Worm (Caenorhabditis elegans) whole organism, young adult: Measurements from ENCODE around the gene tbc-11.
"Not testable (repeated sequence)": the region's sequence is repeated elsewhere in the genome, so short reads cannot be mapped to it uniquely, and the experiment has no call there.

Experiments used
- F10E7.11 ChIP-seq: sonication (generic microtip); optimal IDR thresholded peaks from 2 replicates; lab custom pipeline; 2017; ENCODE audit warnings: mild to moderate bottlenecking, missing genetic modification characterization, moderate library complexity, missing compliant biosample characterization
- F23B12.7 ChIP-seq: sonication (generic microtip); optimal IDR thresholded peaks from 2 replicates; lab custom pipeline; 2017; ENCODE audit warnings: missing genetic modification characterization, mild to moderate bottlenecking, missing compliant biosample characterization, antibody characterized with exemption, moderate library complexity; ENCODE audit not compliant: insufficient read depth
- F33H1.4 ChIP-seq: fragments of 200-800 bp; sonication (Bioruptor generic); IDR thresholded peaks from 2 replicates; pipeline ENCODE4 v1.3.6; 2022; ENCODE audit warnings: missing genetic modification reagents, missing genetic modification characterization, missing compliant biosample characterization
- F37B4.10 ChIP-seq: fragments of 200-800 bp; sonication (Bioruptor generic); IDR thresholded peaks from 2 replicates; pipeline ENCODE4 v1.3.6; 2022; ENCODE audit warnings: missing genetic modification characterization, missing compliant biosample characterization
- K12H6.12 ChIP-seq: fragments of 200-800 bp; sonication (Bioruptor generic); optimal IDR thresholded peaks from 2 replicates; lab custom pipeline; 2018; ENCODE audit warnings: mild to moderate bottlenecking, missing genetic modification characterization, missing compliant biosample characterization
- Y53F4B.3 ChIP-seq: fragments of 200-800 bp; sonication (Bioruptor generic); IDR thresholded peaks from 2 replicates; pipeline ENCODE4 v1.3.6; 2022; ENCODE audit warnings: missing genetic modification reagents, missing genetic modification characterization, missing compliant biosample characterization
- Y53G8AR.9 ChIP-seq: fragments of 200-800 bp; sonication (Bioruptor generic); conservative IDR thresholded peaks from 2 replicates; pipeline ENCODE4 v1.3.6; 2022; ENCODE audit warnings: missing genetic modification reagents, missing genetic modification characterization, missing compliant biosample characterization
- akir-1 ChIP-seq: fragments of 200-800 bp; sonication (Bioruptor generic); optimal IDR thresholded peaks from 2 replicates; lab custom pipeline; 2018; ENCODE audit warnings: mild to moderate bottlenecking, missing genetic modification characterization, moderate library complexity, missing compliant biosample characterization
- atf-7 ChIP-seq: sonication (generic microtip); optimal IDR thresholded peaks from 2 replicates; lab custom pipeline; 2017; ENCODE audit warnings: mild to moderate bottlenecking, missing genetic modification characterization, missing compliant biosample characterization
- athp-1 ChIP-seq: sonication (generic microtip); optimal IDR thresholded peaks from 2 replicates; lab custom pipeline; 2017; ENCODE audit warnings: mild to moderate bottlenecking, missing genetic modification characterization, missing compliant biosample characterization
- bed-1 ChIP-seq: fragments of 200-800 bp; sonication (Bioruptor generic); IDR thresholded peaks from 2 replicates; pipeline ENCODE4 v1.3.6; 2022; ENCODE audit warnings: missing genetic modification reagents, missing genetic modification characterization, missing compliant biosample characterization
- bed-2 ChIP-seq: fragments of 200-800 bp; sonication (Bioruptor generic); IDR thresholded peaks from 2 replicates; pipeline ENCODE4 v1.3.6; 2022; ENCODE audit warnings: missing genetic modification reagents, missing genetic modification characterization, missing compliant biosample characterization
- ceh-40 ChIP-seq: fragments of 200-800 bp; sonication (Bioruptor generic); IDR thresholded peaks from 2 replicates; pipeline ENCODE4 v1.3.6; 2022; ENCODE audit warnings: missing genetic modification characterization, missing compliant biosample characterization
- ceh-58 ChIP-seq: fragments of 200-800 bp; sonication (Bioruptor generic); IDR thresholded peaks from 2 replicates; pipeline ENCODE4 v1.3.6; 2022; ENCODE audit warnings: missing genetic modification characterization, missing compliant biosample characterization
- ceh-91 ChIP-seq: fragments of 200-800 bp; sonication (Bioruptor generic); IDR thresholded peaks from 2 replicates; pipeline ENCODE4 v1.3.6; 2022; ENCODE audit warnings: missing genetic modification reagents, missing genetic modification characterization, missing compliant biosample characterization
- efl-1 ChIP-seq: fragments of 150-350 bp; optimal IDR thresholded peaks from 2 replicates; lab custom pipeline; 2014; ENCODE audit warnings: missing biosample characterization, missing genetic modification reagents, missing genetic modification characterization
- egl-18 ChIP-seq: fragments of 200-800 bp; sonication (Bioruptor generic); IDR thresholded peaks from 2 replicates; pipeline ENCODE4 v1.3.6; 2022; ENCODE audit warnings: missing genetic modification reagents, missing genetic modification characterization, missing compliant biosample characterization
- egrh-3 ChIP-seq: fragments of 200-800 bp; sonication (Bioruptor generic); IDR thresholded peaks from 2 replicates; pipeline ENCODE4 v1.3.6; 2022; ENCODE audit warnings: missing genetic modification reagents, missing genetic modification characterization, missing compliant biosample characterization
- ets-4 ChIP-seq: fragments of 200-800 bp; sonication (Bioruptor generic); optimal IDR thresholded peaks from 2 replicates; lab custom pipeline; 2018; ENCODE audit warnings: mild to moderate bottlenecking, missing genetic modification characterization, missing compliant biosample characterization
- fkh-3 ChIP-seq: sonication (generic microtip); optimal IDR thresholded peaks from 2 replicates; lab custom pipeline; 2016; ENCODE audit warnings: mild to moderate bottlenecking, missing genetic modification characterization, missing compliant biosample characterization
- gei-17 ChIP-seq: fragments of 200-800 bp; sonication (Bioruptor generic); optimal IDR thresholded peaks from 2 replicates; lab custom pipeline; 2018; ENCODE audit warnings: mild to moderate bottlenecking, missing genetic modification characterization, missing compliant biosample characterization
- hlh-26 ChIP-seq: fragments of 200-800 bp; sonication (Bioruptor generic); conservative IDR thresholded peaks from 2 replicates; pipeline ENCODE4 v1.3.6; 2022; ENCODE audit warnings: missing genetic modification reagents, missing genetic modification characterization, missing compliant biosample characterization
- hmg-20 ChIP-seq: fragments of 200-800 bp; sonication (Bioruptor generic); IDR thresholded peaks from 2 replicates; pipeline ENCODE4 v1.3.6; 2022; ENCODE audit warnings: missing genetic modification reagents, missing genetic modification characterization, missing compliant biosample characterization
- hsf-1 ChIP-seq: fragments of 200-800 bp; sonication (Bioruptor generic); IDR thresholded peaks from 2 replicates; pipeline ENCODE4 v1.3.6; 2022; ENCODE audit warnings: missing genetic modification reagents, missing genetic modification characterization, missing compliant biosample characterization
- lag-1 ChIP-seq: fragments of 200-800 bp; sonication (Bioruptor generic); IDR thresholded peaks from 2 replicates; pipeline ENCODE4 v1.3.6; 2022; ENCODE audit warnings: missing genetic modification reagents, missing genetic modification characterization, missing compliant biosample characterization
- lin-35 ChIP-seq, 3 experiments: fragments of 150-350 bp in 2 of 3; sonication (generic microtip) in 1 of 3; optimal IDR thresholded peaks; 2 replicates each; lab custom pipeline; 2014 to 2018; ENCODE audit warnings: missing biosample characterization in 3 of 3, missing genetic modification characterization in 3 of 3, missing genetic modification reagents in 3 of 3
- lin-40 ChIP-seq: sonication (generic microtip); optimal IDR thresholded peaks from 2 replicates; lab custom pipeline; 2016; ENCODE audit warnings: missing genetic modification characterization, mild to moderate bottlenecking, missing compliant biosample characterization, missing genotype, missing genetic modification reagents
- lin-54 ChIP-seq: fragments of 200-800 bp; sonication (Bioruptor generic); optimal IDR thresholded peaks from 2 replicates; lab custom pipeline; 2018; ENCODE audit warnings: mild to moderate bottlenecking, missing genetic modification characterization, missing compliant biosample characterization
- madf-10 ChIP-seq: sonication (generic microtip); optimal IDR thresholded peaks from 2 replicates; lab custom pipeline; 2016; ENCODE audit warnings: mild to moderate bottlenecking, missing genetic modification characterization, missing compliant biosample characterization
- madf-3 ChIP-seq: fragments of 200-800 bp; sonication (Bioruptor generic); IDR thresholded peaks from 2 replicates; pipeline ENCODE4 v1.3.6; 2022; ENCODE audit warnings: missing genetic modification reagents, missing genetic modification characterization, missing compliant biosample characterization
- madf-6 ChIP-seq: fragments of 200-800 bp; sonication (Bioruptor generic); IDR thresholded peaks from 2 replicates; pipeline ENCODE4 v1.3.6; 2022; ENCODE audit warnings: missing genetic modification reagents, missing genetic modification characterization, missing compliant biosample characterization
- mcd-1 ChIP-seq: fragments of 200-800 bp; sonication (Bioruptor generic); IDR thresholded peaks from 2 replicates; pipeline ENCODE4 v1.3.6; 2022; ENCODE audit warnings: missing genetic modification reagents, missing genetic modification characterization, missing compliant biosample characterization
- mes-4 ChIP-seq: sonication (generic microtip); optimal IDR thresholded peaks from 2 replicates; lab custom pipeline; 2016; ENCODE audit warnings: missing genotype, missing genetic modification characterization, missing compliant biosample characterization
- nhr-120 ChIP-seq: fragments of 200-800 bp; sonication (Bioruptor generic); IDR thresholded peaks from 2 replicates; pipeline ENCODE4 v1.3.6; 2022; ENCODE audit warnings: missing genetic modification characterization, missing compliant biosample characterization
- nhr-80 ChIP-seq: sonication (generic microtip); optimal IDR thresholded peaks from 2 replicates; lab custom pipeline; 2016; ENCODE audit warnings: missing genetic modification characterization, missing compliant biosample characterization
- pbrm-1 ChIP-seq: fragments of 200-800 bp; sonication (Bioruptor generic); IDR thresholded peaks from 2 replicates; pipeline ENCODE4 v1.3.6; 2022; ENCODE audit warnings: missing genetic modification reagents, missing genetic modification characterization, missing compliant biosample characterization
- rcor-1 ChIP-seq: fragments of 200-800 bp; sonication (Bioruptor generic); IDR thresholded peaks from 2 replicates; pipeline ENCODE4 v1.3.6; 2022; ENCODE audit warnings: missing genetic modification reagents, missing genetic modification characterization, missing compliant biosample characterization
- sdz-38 ChIP-seq: sonication (generic microtip); optimal IDR thresholded peaks from 2 replicates; lab custom pipeline; 2016; ENCODE audit warnings: missing genotype, missing genetic modification characterization, missing compliant biosample characterization
- snpc-4 ChIP-seq, 5 experiments: fragments of 150-350 bp in 1 of 5; sonication (generic microtip) in 4 of 5; optimal IDR thresholded peaks; 2 replicates each; lab custom pipeline; 2014 to 2018; ENCODE audit warnings: missing genetic modification characterization in 5 of 5, missing biosample characterization in 3 of 5, antibody characterized with exemption in 2 of 5, mild to moderate bottlenecking in 2 of 5, missing compliant biosample characterization in 2 of 5, missing genotype in 2 of 5, moderate library complexity in 2 of 5, missing genetic modification reagents in 1 of 5
- unc-130 ChIP-seq: sonication (generic microtip); optimal IDR thresholded peaks from 2 replicates; lab custom pipeline; 2016; ENCODE audit warnings: missing genetic modification reagents, missing genetic modification characterization, missing compliant biosample characterization
- unc-62 ChIP-seq: fragments of 150-350 bp; optimal IDR thresholded peaks from 2 replicates; lab custom pipeline; 2014; ENCODE audit warnings: missing biosample characterization, missing genetic modification reagents, missing genetic modification characterization
- ztf-22 ChIP-seq: fragments of 200-800 bp; sonication (Bioruptor generic); optimal IDR thresholded peaks from 2 replicates; lab custom pipeline; 2018; ENCODE audit warnings: mild to moderate bottlenecking, missing genetic modification characterization, moderate library complexity, missing compliant biosample characterization
- ztf-3 ChIP-seq: fragments of 200-800 bp; sonication (Bioruptor generic); optimal IDR thresholded peaks from 2 replicates; lab custom pipeline; 2018; ENCODE audit warnings: mild to moderate bottlenecking, missing genetic modification characterization, missing compliant biosample characterization

tbc-11 gene

ce11 chrX:888294-888693 lies 36.5 kb upstream of the tbc-11 start, which contains the start of gene mam-1:
mam-1 (minus strand) TSS chrX:888394.
- TF ChIP-seq atf-7: no peak
- no peak for TF ChIP-seq sdz-38 (tag; lab: Kevin White, UChicago)
- no peak for TF ChIP-seq bed-2 (GFP tag; lab: Robert Waterston, UW)
- TF ChIP-seq akir-1 (GFP tag; lab: Kevin White, UChicago): no peak
- TF ChIP-seq unc-130 (GFP tag; lab: Kevin White, UChicago): no peak
- TF ChIP-seq F37B4.10 (GFP tag; lab: Robert Waterston, UW): no peak
- TF ChIP-seq hmg-20 (GFP tag; lab: Robert Waterston, UW): no peak
- no peak for TF ChIP-seq bed-1 (GFP tag; lab: Robert Waterston, UW)
- no peak for TF ChIP-seq Y53F4B.3 (GFP tag; lab: Robert Waterston, UW)
- no peak for TF ChIP-seq F10E7.11 (tag; lab: Kevin White, UChicago)
- no peak for TF ChIP-seq egl-18 (GFP tag; lab: Robert Waterston, UW)
- TF ChIP-seq fkh-3 (tag; lab: Kevin White, UChicago): no peak
- no peak for TF ChIP-seq ets-4 (GFP tag; lab: Kevin White, UChicago)
- TF ChIP-seq madf-10 (tag; lab: Kevin White, UChicago): no peak
- no peak for TF ChIP-seq mcd-1 (GFP tag; lab: Robert Waterston, UW)
- no peak for TF ChIP-seq snpc-4 (GFP tag; optimal IDR thresholded peaks at IDR 0.05; lab: Kevin White, UChicago)
- no peak for TF ChIP-seq snpc-4 (tag; optimal IDR thresholded peaks at IDR 0.05; lab: Kevin White, UChicago)
- TF ChIP-seq athp-1 (tag; lab: Kevin White, UChicago): no peak
- TF ChIP-seq madf-3: no peak
- no peak for TF ChIP-seq lag-1 (GFP tag; lab: Robert Waterston, UW)
- no peak for TF ChIP-seq gei-17 (GFP tag; lab: Kevin White, UChicago)

- TF ChIP-seq snpc-4 (GFP tag; optimal IDR thresholded peaks at IDR 0.05; lab: Kevin White, UChicago): not testable (repeated sequence)
- TF ChIP-seq snpc-4 (tag; optimal IDR thresholded peaks at IDR 0.05; lab: Kevin White, UChicago) (peak in 1 of 4 experiments; percentile 83), F37B4.10 (GFP tag; lab: Robert Waterston, UW) (0 out of 2 replicates have a peak, but pooled peaks have one; percentile 76)
- TF ChIP-seq, all 124 proteins: peak for 2; not testable (repeated sequence) for 122
These were observed 32.2 kb upstream of the tbc-11 start for ce11 chrX:892537-892936.

DNA sequence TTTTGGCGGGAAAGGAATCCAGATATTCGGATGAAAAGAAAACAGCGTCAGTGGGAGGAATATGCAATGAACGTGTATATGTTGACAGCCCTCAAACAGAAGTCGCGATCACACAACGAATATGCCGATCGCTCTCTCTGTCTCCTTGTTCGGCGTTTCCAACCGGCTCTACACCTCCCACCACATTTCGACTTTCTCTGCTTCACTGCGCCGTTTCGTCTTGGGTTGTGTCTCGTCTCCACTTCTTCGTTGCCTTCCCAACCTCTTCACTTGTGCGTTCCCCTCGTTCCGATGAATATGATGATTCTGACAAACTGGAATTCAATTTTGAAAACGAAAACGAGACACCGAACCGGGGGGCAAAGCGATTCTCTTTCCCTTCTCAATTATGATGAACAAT lies 26.8 kb upstream of the tbc-11 start, which contains the start of gene mab-7:
Gene mab-7, minus strand, starts transcription at position 101 of the 400 bp plus-strand sequence.
- TF ChIP-seq lin-54 (GFP tag; lab: Kevin White, UChicago) (no peak), madf-6 (GFP tag; lab: Robert Waterston, UW) (no peak), Y53G8AR.9 (GFP tag; lab: Robert Waterston, UW) (no peak), efl-1 (GFP tag; lab: Kevin White, UChicago) (no peak), ceh-40 (GFP tag; lab: Robert Waterston, UW) (no peak), unc-62 (no peak), hlh-26 (GFP tag; lab: Robert Waterston, UW) (no peak), hsf-1 (GFP tag; lab: Robert Waterston, UW) (no peak), nhr-120 (GFP tag; lab: Robert Waterston, UW) (no peak), unc-130 (GFP tag; lab: Kevin White, UChicago) (no peak), egrh-3 (no peak), ztf-3 (no peak), fkh-3 (tag; lab: Kevin White, UChicago) (no peak), ceh-58 (GFP tag; lab: Robert Waterston, UW) (no peak)

- TF ChIP-seq mes-4 (tag; lab: Kevin White, UChicago): no peak
- TF ChIP-seq sdz-38 (tag; lab: Kevin White, UChicago): no peak
- no peak for TF ChIP-seq ceh-91 (GFP tag; lab: Robert Waterston, UW)
- no peak for TF ChIP-seq ztf-22 (GFP tag; lab: Kevin White, UChicago)
- no peak for TF ChIP-seq F10E7.11 (tag; lab: Kevin White, UChicago)
- no peak for TF ChIP-seq efl-1 (GFP tag; lab: Kevin White, UChicago)
- no peak for TF ChIP-seq lin-40
- TF ChIP-seq F33H1.4 (GFP tag; lab: Robert Waterston, UW): no peak
- no peak for TF ChIP-seq F23B12.7
- no peak for TF ChIP-seq K12H6.12 (tag; lab: Kevin White, UChicago)
- no peak for TF ChIP-seq atf-7
- no peak for TF ChIP-seq lin-35 (GFP tag; optimal IDR thresholded peaks at IDR 0.05; lab: Kevin White, UChicago)
- no peak for TF ChIP-seq nhr-80 (tag; lab: Kevin White, UChicago)
- TF ChIP-seq rcor-1 (GFP tag; lab: Robert Waterston, UW): no peak
- TF ChIP-seq athp-1 (tag; lab: Kevin White, UChicago): no peak
- no peak for TF ChIP-seq pbrm-1 (GFP tag; lab: Robert Waterston, UW)
These were observed 22.2 kb upstream of the tbc-11 start, which contains the start of gene ZC13.10 for ce11 chrX:902512-902911. ZC13.10 (minus strand) TSS chrX:902612.
